Worm (Caenorhabditis elegans): ENCODE results near the gene C17B7.15.

Gene C17B7.15

ce11 chrV:3315308-3315707 is 34.7 kb upstream of the C17B7.15 start, which contains the start of gene arrd-19 (continued):
- TF ChIP-seq pbrm-1 (GFP tag; IDR thresholded peaks at IDR 0.05) (peak; percentile 66; the same call in 1 of the 2 replicates), hmg-20 (GFP tag; IDR thresholded peaks at IDR 0.05) (peak; percentile 52; the same call in 1 of the 2 replicates), lin-26 (GFP tag; IDR thresholded peaks at IDR 0.05) (no peak), ZK185.1 (tag; optimal IDR thresholded peaks at IDR 0.05; ENCODE audit: poor library complexity, severe bottlenecking) (peak; percentile 51), ceh-100 (GFP tag; IDR thresholded peaks at IDR 0.05) (peak; percentile 48; the same call in 1 of the 2 replicates), gei-17 (GFP tag; optimal IDR thresholded peaks at IDR 0.05) (no peak), chd-7 (tag; optimal IDR thresholded peaks at IDR 0.05) (peak; percentile 8), B0336.3 (GFP tag; IDR thresholded peaks at IDR 0.05) (no peak), zfh-2 (GFP tag; conservative IDR thresholded peaks at IDR 0.05) (peak; percentile 49; the same call in 1 of the 2 replicates), B0035.1 (tag; optimal IDR thresholded peaks at IDR 0.05) (no peak), tlf-1 (GFP tag; optimal IDR thresholded peaks at IDR 0.05) (no peak), xnd-1 (tag; optimal IDR thresholded peaks at IDR 0.05) (no peak), T26A5.8 (tag; optimal IDR thresholded peaks at IDR 0.05) (no peak), F52B5.7 (tag; optimal IDR thresholded peaks at IDR 0.05) (no peak), nhr-80 (tag; optimal IDR thresholded peaks at IDR 0.05) (peak; percentile 73), cebp-1 (GFP tag; IDR thresholded peaks at IDR 0.05) (peak; percentile 47; the same call in 1 of the 2 replicates), cebp-1 (tag; optimal IDR thresholded peaks at IDR 0.05) (no peak), nhr-27 (tag; optimal IDR thresholded peaks at IDR 0.05) (no peak), rcor-1 (GFP tag; IDR thresholded peaks at IDR 0.05) (peak; percentile 49; the same call in 1 of the 2 replicates), dox-1 (GFP tag; IDR thresholded peaks at IDR 0.05) (peak; percentile 97), akir-1 (GFP tag; optimal IDR thresholded peaks at IDR 0.05) (no peak), attf-5 (GFP tag; optimal IDR thresholded peaks at IDR 0.05) (peak; percentile 65), attf-3 (GFP tag; conservative IDR thresholded peaks at IDR 0.05) (peak; percentile 42)

DNA sequence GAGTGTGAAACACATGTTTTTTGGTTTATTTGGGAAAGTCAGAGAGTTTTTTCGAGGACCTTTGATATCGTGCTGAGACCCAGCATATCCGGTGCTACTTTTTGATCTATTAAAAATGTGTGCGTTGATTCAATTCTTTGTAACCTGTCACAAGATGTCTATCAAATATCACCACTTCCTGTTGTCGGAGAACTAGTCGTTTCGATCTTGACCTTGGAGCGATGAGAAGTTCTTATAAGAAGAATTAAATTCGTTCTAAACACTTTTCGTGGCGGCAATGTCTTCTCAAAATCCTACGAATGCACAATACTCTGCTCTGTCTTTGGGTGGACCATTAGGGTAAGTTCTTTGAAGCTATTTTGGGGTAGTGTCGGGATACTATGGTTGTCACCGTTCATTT is 33.9 kb upstream of the C17B7.15 start, which contains the start of gene F35F10.1:
TSS of gene F35F10.1 (plus strand) at position 200 of the 400 bp plus-strand sequence.
- TF ChIP-seq madf-3 (GFP tag; IDR thresholded peaks at IDR 0.05) = 0 out of 2 replicates have a peak, but pooled peaks have one; percentile 50
- TF ChIP-seq bed-1 (GFP tag; IDR thresholded peaks at IDR 0.05) = 0 out of 2 replicates have a peak, but pooled peaks have one; percentile 84
- TF ChIP-seq zfh-2 (GFP tag; conservative IDR thresholded peaks at IDR 0.05) = no peak

ce11 chrV:3318975-3319374 is 31.0 kb upstream of the C17B7.15 start, which contains the start of gene F35F10.13:
TSS of gene F35F10.13 (minus strand) at chrV:3319075.
- TF ChIP-seq chd-7 (tag; optimal IDR thresholded peaks at IDR 0.05) = no peak
- no peak for TF ChIP-seq sdz-38 (tag; optimal IDR thresholded peaks at IDR 0.05)
- no peak for TF ChIP-seq B0336.3 (GFP tag; IDR thresholded peaks at IDR 0.05)
- TF ChIP-seq F33H1.4 (GFP tag; IDR thresholded peaks at IDR 0.05) = no peak
- no peak for TF ChIP-seq Y53G8AR.9 (GFP tag; conservative IDR thresholded peaks at IDR 0.05)
- no peak for TF ChIP-seq F37B4.10 (GFP tag; IDR thresholded peaks at IDR 0.05)
- TF ChIP-seq nfya-2 (GFP tag; IDR thresholded peaks at IDR 0.05) = no peak
- no peak for TF ChIP-seq Y67H2A.10 (GFP tag; conservative IDR thresholded peaks at IDR 0.05)

ce11 chrV:3320005-3320404 is 30.0 kb upstream of the C17B7.15 start, which contains the start of gene F35F10.14:
TSS of gene F35F10.14 (minus strand) at chrV:3320105.
- TF ChIP-seq hsf-1 (GFP tag; IDR thresholded peaks at IDR 0.05) (no peak), unc-130 (GFP tag; optimal IDR thresholded peaks at IDR 0.05) (no peak), ztf-28 (GFP tag; IDR thresholded peaks at IDR 0.05) (0 out of 2 replicates have a peak, but pooled peaks have one; percentile 26), tbp1 (GFP tag; optimal IDR thresholded peaks at IDR 0.05) (no peak), ceh-79 (tag; optimal IDR thresholded peaks at IDR 0.05) (no peak)
